Comparison of ENCODE assay signal across 5 fruit fly cellular contexts in the genomic region with DNA sequence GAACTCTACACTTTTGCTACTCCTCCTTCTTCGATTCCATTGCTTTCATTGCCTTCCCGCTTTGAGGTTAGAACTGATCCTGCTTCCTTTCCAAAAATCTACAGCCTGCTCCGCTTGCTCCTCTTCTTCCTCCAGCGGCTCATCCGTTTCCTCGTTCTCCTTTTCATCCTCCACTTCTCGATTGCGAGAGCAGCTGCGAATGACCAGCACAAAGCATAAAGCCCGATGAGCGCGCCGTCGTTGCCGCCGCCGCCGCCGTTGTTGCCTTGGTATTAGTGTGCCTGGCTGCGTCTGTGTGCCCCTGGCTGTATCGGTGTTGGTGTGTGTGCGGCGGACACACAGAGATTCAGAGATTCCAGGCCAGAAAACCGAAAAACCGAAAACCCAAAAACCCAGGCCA.
A peak's percentile ranks its signal among the peaks of the same experiment; 100 is the strongest.
TF ChIP-seq lines count a peak whose summit lies in the region.

No protein-coding gene starts in this region.

- no peak for TF ChIP-seq CTCF in whole organism, embryonic (GFP tag; optimal IDR thresholded peaks at IDR 0.05; lab: Kevin White, UChicago)

TF ChIP-seq in whole organism, 6 proteins besides CTCF, POLR2A, EP300 and RAD21:
- no peak for TF ChIP-seq CG8478 (optimal IDR thresholded peaks at IDR 0.05; lab: Kevin White, UChicago)
- TF ChIP-seq psq (optimal IDR thresholded peaks at IDR 0.05; lab: Kevin White, UChicago), result peak; percentile 45
TF ChIP-seq in whole organism: peak in this region for 1.

TF ChIP-seq in whole organism, embryonic, 481 proteins besides CTCF, POLR2A, EP300 and RAD21:
- TF ChIP-seq bigmax (GFP tag; optimal IDR thresholded peaks at IDR 0.05; lab: Kevin White, UChicago), result peak; percentile 71
- no peak for TF ChIP-seq Hr3 (GFP tag; optimal IDR thresholded peaks at IDR 0.05; lab: Kevin White, UChicago)
- peak; percentile 71 for TF ChIP-seq cg (GFP tag; optimal IDR thresholded peaks at IDR 0.05; lab: Kevin White, UChicago)
- TF ChIP-seq Stat92E (GFP tag; optimal IDR thresholded peaks at IDR 0.05; lab: Kevin White, UChicago), result peak in 1 of 3 experiments; percentile 25
- peak; percentile 4 to 14 for TF ChIP-seq Trl (optimal IDR thresholded peaks at IDR 0.05; lab: Kevin White, UChicago)
- no peak for TF ChIP-seq Trl (GFP tag; optimal IDR thresholded peaks at IDR 0.05; lab: Kevin White, UChicago)
- TF ChIP-seq Adf1 (GFP tag; IDR thresholded peaks at IDR 0.05; lab: Robert Waterston, UW), result peak; percentile 56
- no peak for TF ChIP-seq hkb (optimal IDR thresholded peaks at IDR 0.05; lab: Kevin White, UChicago)
- TF ChIP-seq hkb (GFP tag; IDR thresholded peaks at IDR 0.05; lab: Robert Waterston, UW), result no peak
- TF ChIP-seq Med (GFP tag; lab: Kevin White, UChicago), result peak; percentile 35
- TF ChIP-seq ken (GFP tag; IDR thresholded peaks at IDR 0.05; lab: Robert Waterston, UW), result no peak
- TF ChIP-seq Awh (GFP tag; IDR thresholded peaks at IDR 0.05; lab: Robert Waterston, UW), result no peak
- TF ChIP-seq psq (GFP tag; optimal IDR thresholded peaks at IDR 0.05; lab: Kevin White, UChicago), result peak; percentile 72

TF ChIP-seq in whole organism, prepupa, 60 proteins besides CTCF, POLR2A, EP300 and RAD21:
- peak; percentile 81 for TF ChIP-seq svp (GFP tag; lab: Kevin White, UChicago)
- no peak for TF ChIP-seq acj6 (GFP tag; optimal IDR thresholded peaks at IDR 0.05; lab: Kevin White, UChicago)
TF ChIP-seq in whole organism, prepupa: peak in this region for 1.

TF ChIP-seq in whole organism, pupa, 21 proteins besides CTCF, POLR2A, EP300 and RAD21:
- TF ChIP-seq fd96Ca (GFP tag; IDR thresholded peaks at IDR 0.05; lab: Robert Waterston, UW) (no peak), CG4496 (GFP tag; IDR thresholded peaks at IDR 0.05; lab: Robert Waterston, UW) (0 out of 3 replicates have a peak, but pooled peaks have one; percentile 9), CG17806 (tag; optimal IDR thresholded peaks at IDR 0.05; lab: Kevin White, UChicago) (no peak), CG13204 (GFP tag; optimal IDR thresholded peaks at IDR 0.05; lab: Kevin White, UChicago) (peak; percentile 58)

TF ChIP-seq in whole organism, wandering third instar larva, 38 proteins besides CTCF, POLR2A, EP300 and RAD21:
- TF ChIP-seq dl (GFP tag; optimal IDR thresholded peaks at IDR 0.05; lab: Kevin White, UChicago; ENCODE audit: insufficient read depth in 1 of 2, partially characterized antibody in 2 of 2), result no peak
- TF ChIP-seq Rel (GFP tag; optimal IDR thresholded peaks at IDR 0.05; lab: Kevin White, UChicago), result no peak
- TF ChIP-seq Rel (tag; optimal IDR thresholded peaks at IDR 0.05; lab: Kevin White, UChicago), result no peak
- TF ChIP-seq tai (GFP tag; optimal IDR thresholded peaks at IDR 0.05; lab: Kevin White, UChicago), result no peak
- no peak for TF ChIP-seq CG9705 (GFP tag; optimal IDR thresholded peaks at IDR 0.05; lab: Kevin White, UChicago)
- TF ChIP-seq Sp1 (GFP tag; optimal IDR thresholded peaks at IDR 0.05; lab: Kevin White, UChicago), result no peak
- no peak for TF ChIP-seq dsf (GFP tag; optimal IDR thresholded peaks at IDR 0.05; lab: Kevin White, UChicago; ENCODE audit: borderline replicate concordance)
- no peak for TF ChIP-seq sage (GFP tag; optimal IDR thresholded peaks at IDR 0.05; lab: Kevin White, UChicago)
- no peak for TF ChIP-seq Vsx2 (GFP tag; optimal IDR thresholded peaks at IDR 0.05; lab: Kevin White, UChicago; ENCODE audit: partially characterized antibody)
- no peak for TF ChIP-seq Jra (GFP tag; optimal IDR thresholded peaks at IDR 0.05; lab: Kevin White, UChicago)
- TF ChIP-seq h (GFP tag; optimal IDR thresholded peaks at IDR 0.05; lab: Kevin White, UChicago), result peak; percentile 3
- no peak for TF ChIP-seq rgr (GFP tag; optimal IDR thresholded peaks at IDR 0.05; lab: Kevin White, UChicago)
- no peak for TF ChIP-seq fru (GFP tag; optimal IDR thresholded peaks at IDR 0.05; lab: Kevin White, UChicago)
- no peak for TF ChIP-seq Hr78 (GFP tag; optimal IDR thresholded peaks at IDR 0.05; lab: Kevin White, UChicago)
- no peak for TF ChIP-seq Hnf4 (GFP tag; optimal IDR thresholded peaks at IDR 0.05; lab: Kevin White, UChicago)
- no peak for TF ChIP-seq woc (GFP tag; optimal IDR thresholded peaks at IDR 0.05; lab: Kevin White, UChicago)
- no peak for TF ChIP-seq foxo (GFP tag; optimal IDR thresholded peaks at IDR 0.05; lab: Kevin White, UChicago)
- no peak for TF ChIP-seq usp (GFP tag; optimal IDR thresholded peaks at IDR 0.05; lab: Kevin White, UChicago)
- no peak for TF ChIP-seq CrebA (GFP tag; optimal IDR thresholded peaks at IDR 0.05; lab: Kevin White, UChicago; ENCODE audit: borderline replicate concordance)
- TF ChIP-seq N (GFP tag; optimal IDR thresholded peaks at IDR 0.05; lab: Kevin White, UChicago), result peak; percentile 1
- TF ChIP-seq OdsH (GFP tag; optimal IDR thresholded peaks at IDR 0.05; lab: Kevin White, UChicago), result no peak
- TF ChIP-seq psq (GFP tag; optimal IDR thresholded peaks at IDR 0.05; lab: Kevin White, UChicago), result peak; percentile 98
- TF ChIP-seq CG32264 (GFP tag; optimal IDR thresholded peaks at IDR 0.05; lab: Kevin White, UChicago), result no peak
- no peak for TF ChIP-seq Hr83 (GFP tag; optimal IDR thresholded peaks at IDR 0.05; lab: Kevin White, UChicago; ENCODE audit: poor library complexity, severe bottlenecking)
